Worm (Caenorhabditis elegans): ENCODE data around the gene sri-48.

ce11 chrII:3151615-3152014 lies 49.5 kb downstream of the sri-48 start, which contains the start of the genes T10D4.14 and T10D4.19:
- TF ChIP-seq ceh-62 (tag; optimal IDR thresholded peaks at IDR 0.05) (no peak), ZK546.5 (tag; optimal IDR thresholded peaks at IDR 0.05) (no peak), lir-3 (tag; optimal IDR thresholded peaks at IDR 0.05) (no peak), nhr-42 (GFP tag; IDR thresholded peaks at IDR 0.05) (no peak), pha-4 (GFP tag; IDR thresholded peaks at IDR 0.05) (no peak), pha-4 (tag; optimal IDR thresholded peaks at IDR 0.05) (no peak), lin-15B (tag; optimal IDR thresholded peaks at IDR 0.05) (no peak), ztf-11 (tag; optimal IDR thresholded peaks at IDR 0.05) (no peak), aly-2 (tag; optimal IDR thresholded peaks at IDR 0.05) (no peak), zip-11 (GFP tag; IDR thresholded peaks at IDR 0.05) (no peak), zag-1 (tag; optimal IDR thresholded peaks at IDR 0.05) (no peak), unc-62 (GFP tag; optimal IDR thresholded peaks at IDR 0.05 in 1 of 2) (no peak), unc-62 (tag; optimal IDR thresholded peaks at IDR 0.05) (no peak), ama-1 (optimal IDR thresholded peaks at IDR 0.05) (no peak), dmd-9 (GFP tag; IDR thresholded peaks at IDR 0.05) (no peak)

Measured in whole organism, L4 larva.